Worm (Caenorhabditis elegans): ENCODE results near the gene dhs-9.

dhs-9 gene

DNA sequence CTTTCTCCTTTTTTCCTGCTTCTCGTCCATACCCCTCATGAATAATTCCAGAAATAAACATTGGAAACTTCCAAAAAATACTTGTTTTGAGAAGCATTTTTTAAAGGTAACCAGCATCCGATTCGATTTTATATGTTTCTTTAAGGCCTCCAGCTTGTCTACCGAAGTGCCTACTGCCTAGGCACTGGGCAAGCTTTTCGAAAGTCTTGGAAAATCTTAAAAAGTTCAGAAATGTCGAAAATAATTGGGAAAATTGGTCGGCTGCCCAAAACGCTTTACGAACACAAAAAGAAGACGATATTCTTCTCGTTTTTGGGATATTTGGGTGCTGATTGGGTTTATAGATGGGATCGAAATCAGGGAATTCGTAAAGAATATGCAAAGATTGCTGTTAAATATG is 46.2 kb downstream of the dhs-9 start, which contains the start of gene F52C9.3:
Gene F52C9.3, plus strand, starts transcription at position 225 of the 400 bp plus-strand sequence.
- TF ChIP-seq T22C8.4 (GFP tag; IDR thresholded peaks at IDR 0.05) (no peak), klf-2 (GFP tag; conservative IDR thresholded peaks at IDR 0.05) (no peak), ztf-29 (GFP tag; IDR thresholded peaks at IDR 0.05) (no peak), ztf-23 (GFP tag; IDR thresholded peaks at IDR 0.05) (no peak), flt-1 (GFP tag; IDR thresholded peaks at IDR 0.05) (no peak), ref-1 (GFP tag; conservative IDR thresholded peaks at IDR 0.05) (no peak), tab-1 (GFP tag; IDR thresholded peaks at IDR 0.05) (no peak), med-1 (GFP tag; optimal IDR thresholded peaks at IDR 0.05; ENCODE audit: insufficient read depth) (no peak), cog-1 (tag; optimal IDR thresholded peaks at IDR 0.05) (no peak)

ce11 chrIII:5318610-5319009 is 49.2 kb downstream of the dhs-9 start:
- TF ChIP-seq ztf-23 (GFP tag; IDR thresholded peaks at IDR 0.05) (no peak), med-1 (GFP tag; optimal IDR thresholded peaks at IDR 0.05; ENCODE audit: insufficient read depth) (no peak), T22C8.4 (GFP tag; IDR thresholded peaks at IDR 0.05) (no peak), flt-1 (GFP tag; IDR thresholded peaks at IDR 0.05) (no peak), klf-2 (GFP tag; conservative IDR thresholded peaks at IDR 0.05) (no peak), ztf-29 (GFP tag; IDR thresholded peaks at IDR 0.05) (no peak), cog-1 (tag; optimal IDR thresholded peaks at IDR 0.05) (no peak)
